Worm (Caenorhabditis elegans) whole organism, L4 larva: ENCODE measurements around the gene nca-2.
A peak's percentile ranks its signal among the peaks of the same experiment; 100 is the strongest.

Experiments used
- D1046.2 ChIP-seq: fragments of 200-800 bp; sonication (Bioruptor generic); IDR thresholded peaks from 2 replicates; pipeline ENCODE4 v1.3.6; 2022; ENCODE audit warnings: missing genetic modification characterization, missing compliant biosample characterization
- F26F4.8 ChIP-seq: fragments of 200-800 bp; sonication (Bioruptor generic); conservative IDR thresholded peaks from 2 replicates; pipeline ENCODE4 v1.3.6; 2022; ENCODE audit warnings: missing genetic modification characterization, missing compliant biosample characterization
- F44E2.7 ChIP-seq: fragments of 200-800 bp; sonication (Bioruptor generic); IDR thresholded peaks from 2 replicates; pipeline ENCODE4 v2.1.2; 2022; ENCODE audit warnings: missing genetic modification characterization, missing compliant biosample characterization
- R02D3.7 ChIP-seq: fragments of 150-350 bp; sonication (generic microtip); optimal IDR thresholded peaks from 3 replicates; lab custom pipeline; 2014; ENCODE audit warnings: missing biosample characterization, missing genetic modification characterization
- Y48G9A.11 ChIP-seq: fragments of 200-800 bp; sonication (Bioruptor generic); IDR thresholded peaks from 2 replicates; pipeline ENCODE4 v1.3.6; 2022; ENCODE audit warnings: missing genetic modification reagents, missing genetic modification characterization, missing compliant biosample characterization
- Y5F2A.4 ChIP-seq: fragments of 200-800 bp; sonication (Bioruptor generic); optimal IDR thresholded peaks from 2 replicates; lab custom pipeline; 2018; ENCODE audit warnings: mild to moderate bottlenecking, missing genetic modification characterization, missing compliant biosample characterization
- Y75B8A.6 ChIP-seq: fragments of 200-800 bp; sonication (Bioruptor generic); IDR thresholded peaks from 2 replicates; pipeline ENCODE4 v1.3.6; 2022; ENCODE audit warnings: missing genetic modification reagents, missing genetic modification characterization, missing compliant biosample characterization
- aha-1 ChIP-seq: fragments of 150-350 bp; peaks from one replicate; lab custom pipeline; 2014; ENCODE audit warnings: missing biosample characterization, missing genetic modification characterization
- arid-1 ChIP-seq: fragments of 200-800 bp; sonication (Bioruptor generic); conservative IDR thresholded peaks from 2 replicates; pipeline ENCODE4 v1.3.6; 2022; ENCODE audit warnings: missing genetic modification reagents, missing genetic modification characterization, missing compliant biosample characterization
- attf-4 ChIP-seq: sonication (generic microtip); optimal IDR thresholded peaks from 3 replicates; lab custom pipeline; 2017; ENCODE audit warnings: missing biosample characterization, missing genetic modification characterization
- ceh-32 ChIP-seq: sonication (generic microtip); optimal IDR thresholded peaks from 2 replicates; lab custom pipeline; 2016; ENCODE audit warnings: mild to moderate bottlenecking, missing genetic modification characterization, missing compliant biosample characterization; ENCODE audit not compliant: poor library complexity
- cey-2 ChIP-seq: sonication (generic microtip); optimal IDR thresholded peaks from 3 replicates; lab custom pipeline; 2017; ENCODE audit warnings: missing genetic modification characterization, mild to moderate bottlenecking, missing compliant biosample characterization, antibody characterized with exemption, borderline replicate concordance; ENCODE audit not compliant: insufficient read depth
- daf-12 ChIP-seq: fragments of 150-350 bp; optimal IDR thresholded peaks from 2 replicates; lab custom pipeline; 2014; ENCODE audit warnings: missing biosample characterization, missing genetic modification reagents, missing genetic modification characterization
- daf-16 ChIP-seq, 3 experiments: sonication (generic microtip); optimal IDR thresholded peaks; 2 replicates each; lab custom pipeline; 2016 to 2017; ENCODE audit warnings: missing genetic modification characterization in 3 of 3, missing genetic modification reagents in 3 of 3, mild to moderate bottlenecking in 2 of 3, missing compliant biosample characterization in 2 of 3, missing biosample characterization in 1 of 3, moderate library complexity in 1 of 3
- duxl-1 ChIP-seq: sonication (generic microtip); optimal IDR thresholded peaks from 2 replicates; lab custom pipeline; 2016; ENCODE audit warnings: mild to moderate bottlenecking, missing genetic modification characterization, moderate library complexity, missing compliant biosample characterization; ENCODE audit not compliant: poor library complexity
- egl-43 ChIP-seq: fragments of 200-800 bp; sonication (Bioruptor generic); IDR thresholded peaks from 2 replicates; pipeline ENCODE4 v1.3.6; 2022; ENCODE audit warnings: missing genetic modification reagents, missing genetic modification characterization, missing compliant biosample characterization
- hlh-11 ChIP-seq: fragments of 200-800 bp; sonication (Bioruptor generic); optimal IDR thresholded peaks from 2 replicates; lab custom pipeline; 2018; ENCODE audit warnings: mild to moderate bottlenecking, missing genetic modification characterization, missing compliant biosample characterization
- hlh-30 ChIP-seq: sonication (generic microtip); optimal IDR thresholded peaks from 2 replicates; lab custom pipeline; 2017; ENCODE audit warnings: antibody characterized with exemption, mild to moderate bottlenecking, missing genetic modification characterization, missing compliant biosample characterization; ENCODE audit not compliant: insufficient read depth
- lin-1 ChIP-seq: fragments of 200-800 bp; sonication (Bioruptor generic); IDR thresholded peaks from 2 replicates; pipeline ENCODE4 v1.3.6; 2022; ENCODE audit warnings: missing genetic modification reagents, missing genetic modification characterization, missing compliant biosample characterization
- lin-13 ChIP-seq: fragments of 150-350 bp; optimal IDR thresholded peaks from 2 replicates; lab custom pipeline; 2014; ENCODE audit warnings: missing biosample characterization, missing genetic modification reagents, missing genetic modification characterization
- lin-15B ChIP-seq: fragments of 150-350 bp; sonication (generic microtip); optimal IDR thresholded peaks from 3 replicates; lab custom pipeline; 2014; ENCODE audit warnings: missing biosample characterization, missing genetic modification characterization
- lin-38 ChIP-seq: fragments of 200-800 bp; sonication (Bioruptor generic); IDR thresholded peaks from 2 replicates; pipeline ENCODE4 v1.3.6; 2022; ENCODE audit warnings: missing genetic modification reagents, missing genetic modification characterization, missing compliant biosample characterization
- madf-9 ChIP-seq: fragments of 200-800 bp; sonication (Bioruptor generic); conservative IDR thresholded peaks from 2 replicates; pipeline ENCODE4 v1.3.6; 2022; ENCODE audit warnings: missing genetic modification reagents, missing genetic modification characterization, missing compliant biosample characterization
- mxl-3 ChIP-seq: fragments of 200-800 bp; sonication (Bioruptor generic); optimal IDR thresholded peaks from 2 replicates; lab custom pipeline; 2018; ENCODE audit warnings: mild to moderate bottlenecking, missing genetic modification characterization, missing compliant biosample characterization
- nhr-10 ChIP-seq: fragments of 150-350 bp; optimal IDR thresholded peaks from 2 replicates; lab custom pipeline; 2014; ENCODE audit warnings: missing biosample characterization, missing genetic modification characterization
- nhr-111 ChIP-seq: fragments of 200-800 bp; sonication (Bioruptor generic); optimal IDR thresholded peaks from 2 replicates; lab custom pipeline; 2018; ENCODE audit warnings: mild to moderate bottlenecking, missing genetic modification characterization, missing compliant biosample characterization
- nhr-237 ChIP-seq: sonication (generic microtip); optimal IDR thresholded peaks from 2 replicates; lab custom pipeline; 2017; ENCODE audit warnings: missing biosample characterization, missing genetic modification characterization
- nhr-28 ChIP-seq: fragments of 150-350 bp; optimal IDR thresholded peaks from 2 replicates; lab custom pipeline; 2014; ENCODE audit warnings: missing biosample characterization, missing genetic modification characterization
- nhr-48 ChIP-seq: sonication (generic microtip); optimal IDR thresholded peaks from 2 replicates; lab custom pipeline; 2016; ENCODE audit warnings: mild to moderate bottlenecking, missing genetic modification characterization, missing compliant biosample characterization
- pha-4 ChIP-seq, 2 experiments: fragments of 150-350 bp in 1 of 2; fragments of 200-800 bp in 1 of 2; sonication (Bioruptor generic) in 1 of 2; IDR thresholded peaks in 1 of 2; optimal IDR thresholded peaks in 1 of 2; 2 replicates each; pipeline versions ENCODE4 v1.3.6 to Lab custom; 2014 to 2022; ENCODE audit warnings: missing genetic modification characterization in 2 of 2, missing genetic modification reagents in 2 of 2, missing biosample characterization in 1 of 2, missing compliant biosample characterization in 1 of 2
- php-3 ChIP-seq: fragments of 200-800 bp; sonication (Bioruptor generic); IDR thresholded peaks from 2 replicates; pipeline ENCODE4 v1.3.6; 2022; ENCODE audit warnings: missing genetic modification reagents, missing genetic modification characterization, missing compliant biosample characterization
- saeg-2 ChIP-seq: fragments of 200-800 bp; sonication (Bioruptor generic); IDR thresholded peaks from 2 replicates; pipeline ENCODE4 v1.3.6; 2022; ENCODE audit warnings: missing genetic modification reagents, missing genetic modification characterization, missing compliant biosample characterization
- sdz-12 ChIP-seq: fragments of 200-800 bp; sonication (Bioruptor generic); optimal IDR thresholded peaks from 2 replicates; lab custom pipeline; 2018; ENCODE audit warnings: mild to moderate bottlenecking, missing genetic modification characterization, missing compliant biosample characterization
- set-16 ChIP-seq: fragments of 200-800 bp; sonication (Bioruptor generic); IDR thresholded peaks from 2 replicates; pipeline ENCODE4 v1.3.6; 2022; ENCODE audit warnings: missing genetic modification reagents, missing genetic modification characterization, missing compliant biosample characterization
- snpc-1.2 ChIP-seq: fragments of 200-800 bp; sonication (Bioruptor generic); IDR thresholded peaks from 2 replicates; pipeline ENCODE4 v1.3.6; 2022; ENCODE audit warnings: missing genetic modification reagents, missing genetic modification characterization, missing compliant biosample characterization
- spr-3 ChIP-seq: fragments of 200-800 bp; sonication (Bioruptor generic); optimal IDR thresholded peaks from 2 replicates; lab custom pipeline; 2018; ENCODE audit warnings: mild to moderate bottlenecking, missing genetic modification characterization, missing compliant biosample characterization
- tag-97 ChIP-seq: fragments of 200-800 bp; sonication (Bioruptor generic); IDR thresholded peaks from 2 replicates; pipeline ENCODE4 v1.3.6; 2022; ENCODE audit warnings: missing genetic modification characterization, missing compliant biosample characterization
- zfp-3 ChIP-seq: fragments of 200-800 bp; sonication (Bioruptor generic); conservative IDR thresholded peaks from 2 replicates; pipeline ENCODE4 v1.3.6; 2022; ENCODE audit warnings: missing genetic modification reagents, missing genetic modification characterization, missing compliant biosample characterization
- zip-11 ChIP-seq: fragments of 200-800 bp; sonication (Bioruptor generic); IDR thresholded peaks from 2 replicates; pipeline ENCODE4 v1.3.6; 2022; ENCODE audit warnings: missing genetic modification characterization, missing compliant biosample characterization
- ztf-11 ChIP-seq: fragments of 150-350 bp; optimal IDR thresholded peaks from 2 replicates; lab custom pipeline; 2014; ENCODE audit warnings: missing biosample characterization, missing genetic modification characterization

Gene nca-2

DNA sequence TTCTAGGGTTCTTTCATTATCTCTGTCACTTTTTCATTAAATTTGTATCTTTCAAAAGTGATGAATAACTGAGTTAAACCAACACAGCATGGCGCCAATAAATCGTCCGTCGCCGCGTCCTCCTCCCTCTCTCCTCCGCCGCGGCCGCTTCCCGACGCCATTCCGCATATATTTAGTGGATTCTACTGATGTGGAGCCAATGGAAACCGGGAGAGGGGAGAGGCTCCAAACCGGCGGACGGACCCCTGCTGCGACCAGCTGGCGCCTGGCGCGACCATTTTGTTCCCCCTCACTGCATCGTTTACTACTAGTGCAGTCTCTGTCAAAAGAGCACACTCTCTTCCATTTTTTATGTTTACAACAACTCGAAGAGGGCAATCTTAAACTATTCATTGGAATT is 14.2 kb upstream of the nca-2 start:
- TF ChIP-seq zip-11 (GFP tag; lab: Robert Waterston, UW), result no peak
- 0 out of 2 replicates have a peak, but pooled peaks have one; percentile 23 for TF ChIP-seq egl-43 (GFP tag; lab: Robert Waterston, UW)
- peak; percentile 66 for TF ChIP-seq aha-1
- TF ChIP-seq hlh-11 (tag; lab: Kevin White, UChicago), result peak; percentile 26
- peak; percentile 92 for TF ChIP-seq set-16
- TF ChIP-seq daf-16 (GFP tag; optimal IDR thresholded peaks at IDR 0.05; lab: Kevin White, UChicago), result peak in 1 of 2 experiments; percentile 67
- TF ChIP-seq daf-16 (tag; optimal IDR thresholded peaks at IDR 0.05; lab: Kevin White, UChicago), result peak; percentile 12
- no peak for TF ChIP-seq daf-12 (tag; lab: Kevin White, UChicago)
- TF ChIP-seq, all 104 proteins: peak for 5

DNA sequence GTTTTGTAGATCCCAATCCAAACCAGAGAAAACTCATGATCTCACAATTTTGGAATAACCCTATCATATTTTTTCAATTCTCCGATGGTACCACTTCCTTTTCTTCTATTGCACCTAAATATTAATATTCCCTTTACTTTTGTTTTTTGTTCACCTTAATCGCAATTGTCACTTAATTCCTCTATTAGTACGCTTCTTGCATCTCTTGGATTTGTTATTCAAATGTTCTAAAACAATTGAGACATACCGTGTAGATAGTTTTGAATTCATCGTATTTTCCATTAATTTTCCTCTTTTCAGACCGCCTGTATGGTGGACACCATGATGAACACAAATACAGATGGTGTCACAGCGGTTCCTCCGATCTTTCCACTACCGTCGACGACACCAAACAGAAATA is 13.5 kb upstream of the nca-2 start, which contains the start of gene flh-2:
flh-2 (plus strand) TSS at position 301 of the 400 bp plus-strand sequence.
- TF ChIP-seq Y75B8A.6 (GFP tag; lab: Robert Waterston, UW) (no peak), F26F4.8 (no peak), madf-9 (GFP tag; lab: Robert Waterston, UW) (no peak), R02D3.7 (tag; lab: Kevin White, UChicago) (no peak), lin-15B (tag; lab: Kevin White, UChicago) (no peak), spr-3 (no peak), lin-13 (GFP tag; lab: Kevin White, UChicago) (no peak), F44E2.7 (GFP tag; lab: Robert Waterston, UW) (no peak), hlh-11 (tag; lab: Kevin White, UChicago) (no peak), ceh-32 (tag; lab: Kevin White, UChicago) (no peak), daf-16 (GFP tag; optimal IDR thresholded peaks at IDR 0.05; lab: Kevin White, UChicago) (no peak), daf-16 (tag; optimal IDR thresholded peaks at IDR 0.05; lab: Kevin White, UChicago) (no peak), arid-1 (GFP tag; lab: Robert Waterston, UW) (no peak), D1046.2 (GFP tag; lab: Robert Waterston, UW) (no peak), attf-4 (tag; lab: Kevin White, UChicago) (no peak), nhr-111 (no peak), zfp-3 (no peak), Y5F2A.4 (GFP tag; lab: Kevin White, UChicago) (no peak), saeg-2 (GFP tag; lab: Robert Waterston, UW) (no peak)
- TF ChIP-seq, all 104 proteins: peak for 0

DNA sequence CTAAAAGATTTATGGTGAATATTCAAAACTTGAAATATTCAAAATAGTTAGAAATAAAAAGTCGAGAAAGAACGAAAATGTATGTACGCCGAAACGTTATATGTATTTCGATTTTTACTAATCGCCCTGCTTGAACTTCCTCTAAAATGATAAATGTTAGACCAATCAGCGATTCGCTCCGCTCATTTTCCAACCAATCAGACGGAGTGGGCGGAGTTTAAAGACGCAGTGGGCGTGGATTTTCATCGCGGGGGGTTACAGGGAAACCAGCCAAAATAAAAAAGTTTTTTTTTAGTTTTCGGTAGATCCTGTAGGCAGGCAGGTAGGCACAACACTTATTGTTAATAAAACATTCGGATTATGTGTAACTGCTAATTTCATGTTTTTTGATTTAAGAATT is 12.4 kb upstream of the nca-2 start:
- TF ChIP-seq set-16 (no peak), daf-12 (tag; lab: Kevin White, UChicago) (no peak), sdz-12 (GFP tag; lab: Kevin White, UChicago) (no peak), php-3 (GFP tag; lab: Robert Waterston, UW) (no peak), nhr-28 (tag; lab: Kevin White, UChicago) (no peak), Y48G9A.11 (no peak), nhr-48 (no peak), mxl-3 (no peak), ztf-11 (tag; lab: Kevin White, UChicago) (no peak), nhr-237 (tag; lab: Kevin White, UChicago) (no peak), hlh-30 (no peak), lin-38 (GFP tag; lab: Robert Waterston, UW) (no peak), lin-1 (GFP tag; lab: Robert Waterston, UW) (no peak), duxl-1 (tag; lab: Kevin White, UChicago) (no peak), snpc-1.2 (GFP tag; lab: Robert Waterston, UW) (no peak), tag-97 (GFP tag; lab: Robert Waterston, UW) (no peak), nhr-10 (tag; lab: Kevin White, UChicago) (no peak), cey-2 (tag; lab: Kevin White, UChicago) (no peak), pha-4 (GFP tag; IDR thresholded peaks at IDR 0.05; lab: Robert Waterston, UW) (no peak), pha-4 (tag; optimal IDR thresholded peaks at IDR 0.05; lab: Kevin White, UChicago) (no peak)
